Fruit fly (Drosophila melanogaster): ENCODE results near the gene CG17672.
A peak's percentile ranks its signal among the peaks of the same experiment; 100 is the strongest.

Gene CG17672

dm6 chr3L:13040849-13041248, 12.1 kb downstream of the CG17672 start:
- TF ChIP-seq Dp (GFP tag; optimal IDR thresholded peaks at IDR 0.05) (peak; percentile 91), Dref (GFP tag; IDR thresholded peaks at IDR 0.05) (peak; percentile 76), Doc3 (GFP tag; IDR thresholded peaks at IDR 0.05; ENCODE audit: partially characterized antibody) (no peak), D19A (tag; optimal IDR thresholded peaks at IDR 0.05) (peak; percentile 62), CG32767 (GFP tag; IDR thresholded peaks at IDR 0.05) (peak; percentile 40; the same call in 1 of the 2 replicates), wek (GFP tag; optimal IDR thresholded peaks at IDR 0.05) (peak; percentile 94), Dll (GFP tag; IDR thresholded peaks at IDR 0.05; ENCODE audit: partially characterized antibody) (0 out of 4 replicates have a peak, but pooled peaks have one; percentile 11), stwl (tag; optimal IDR thresholded peaks at IDR 0.05) (peak; percentile 47), abd-A (tag; optimal IDR thresholded peaks at IDR 0.05) (peak; percentile 47), CG11247 (GFP tag; IDR thresholded peaks at IDR 0.05) (no peak), gfzf (GFP tag; optimal IDR thresholded peaks at IDR 0.05) (peak; percentile 30), trem (tag; optimal IDR thresholded peaks at IDR 0.05) (peak; percentile 25), nerfin-1 (tag; optimal IDR thresholded peaks at IDR 0.05) (peak; percentile 27), Myb (GFP tag; optimal IDR thresholded peaks at IDR 0.05) (peak; percentile 84), CG7987 (GFP tag; optimal IDR thresholded peaks at IDR 0.05) (no peak), CG15514 (GFP tag; optimal IDR thresholded peaks at IDR 0.05) (peak; percentile 9), gem (tag; optimal IDR thresholded peaks at IDR 0.05) (peak; percentile 12), CG16815 (GFP tag; optimal IDR thresholded peaks at IDR 0.05) (no peak), CG2116 (GFP tag; optimal IDR thresholded peaks at IDR 0.05) (peak; percentile 97), E2f2 (GFP tag; IDR thresholded peaks at IDR 0.05) (peak; percentile 93), CG1603 (tag; optimal IDR thresholded peaks at IDR 0.05) (peak; percentile 38), ssp (GFP tag; IDR thresholded peaks at IDR 0.05) (0 out of 2 replicates have a peak, but pooled peaks have one; percentile 5), bbx (GFP tag; IDR thresholded peaks at IDR 0.05; ENCODE audit: partially characterized antibody) (peak; percentile 18; the same call in 1 of the 2 replicates), BEAF-32 (GFP tag; optimal IDR thresholded peaks at IDR 0.05) (peak; percentile 8), CG12942 (GFP tag; optimal IDR thresholded peaks at IDR 0.05) (no peak), ham (GFP tag; IDR thresholded peaks at IDR 0.05) (no peak), CG7928 (GFP tag; optimal IDR thresholded peaks at IDR 0.05) (peak; percentile 86), CG2712 (tag; optimal IDR thresholded peaks at IDR 0.05) (peak; percentile 9), pzg (GFP tag; optimal IDR thresholded peaks at IDR 0.05) (peak; percentile 68), CG14014 (GFP tag; IDR thresholded peaks at IDR 0.05) (no peak), CG17802 (tag; optimal IDR thresholded peaks at IDR 0.05) (peak; percentile 36)

DNA sequence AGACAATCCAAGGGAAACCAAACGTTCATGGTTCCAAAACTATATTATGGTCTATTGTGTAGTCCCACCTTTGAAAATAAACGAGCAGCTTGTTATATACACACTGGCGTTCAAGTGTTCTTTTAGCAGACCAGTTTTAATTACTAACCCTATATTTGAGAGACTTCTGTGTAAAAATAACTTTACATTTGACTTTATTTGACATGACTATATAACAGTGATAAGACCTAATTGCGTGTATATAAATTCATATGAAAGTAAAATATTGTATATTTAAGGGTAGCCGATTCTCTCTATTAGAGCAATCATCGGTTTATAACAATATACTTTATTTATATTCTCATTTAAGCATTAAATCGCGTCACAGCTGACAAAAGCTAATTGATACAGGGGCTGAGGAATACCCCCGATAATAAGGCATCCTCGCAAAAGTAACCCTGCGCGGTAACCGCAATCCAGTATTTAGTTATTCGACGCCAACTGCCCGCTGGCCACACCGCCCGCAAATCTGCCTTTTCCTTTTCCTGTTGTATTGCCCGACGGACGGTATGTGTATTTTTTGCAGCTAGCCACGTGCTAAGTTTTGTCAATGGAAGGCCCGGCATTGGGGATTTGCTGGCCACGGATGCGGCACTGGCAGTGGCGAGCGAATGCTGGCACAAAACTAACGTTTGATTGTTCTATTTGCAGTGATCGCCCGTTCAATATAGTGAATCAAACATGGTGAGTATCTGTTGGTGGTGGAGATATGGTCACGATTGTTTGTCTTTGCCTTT, 12.7 kb downstream of the CG17672 start, which contains the start of gene RpS4:
RpS4 (plus strand) TSS at position 465 of the 776 bp plus-strand sequence.
- TF ChIP-seq dan (GFP tag; IDR thresholded peaks at IDR 0.05) (no peak), C15 (GFP tag; IDR thresholded peaks at IDR 0.05) (peak; percentile 84), CG33557 (GFP tag; optimal IDR thresholded peaks at IDR 0.05) (peak; percentile 90), lola (GFP tag; optimal IDR thresholded peaks at IDR 0.05) (peak in 1 of 3 experiments; percentile 40), Xrp1 (GFP tag; IDR thresholded peaks at IDR 0.05) (peak; percentile 36; the same call in 1 of the 2 replicates), CG9797 (GFP tag; optimal IDR thresholded peaks at IDR 0.05) (peak; percentile 97), CG4820 (GFP tag; optimal IDR thresholded peaks at IDR 0.05) (peak; percentile 45), ems (GFP tag; optimal IDR thresholded peaks at IDR 0.05) (peak; percentile 79), cas (GFP tag; IDR thresholded peaks at IDR 0.05) (peak; percentile 26; the same call in 1 of the 2 replicates), ERR (GFP tag; optimal IDR thresholded peaks at IDR 0.05) (peak; percentile 76), mld (GFP tag; IDR thresholded peaks at IDR 0.05; ENCODE audit: partially characterized antibody) (no peak), Antp (GFP tag; optimal IDR thresholded peaks at IDR 0.05) (peak; percentile 80), CG5953 (GFP tag; IDR thresholded peaks at IDR 0.05) (peak; percentile 83), PHDP (tag; optimal IDR thresholded peaks at IDR 0.05) (peak; percentile 92), ase (GFP tag; IDR thresholded peaks at IDR 0.05) (peak; percentile 83), H2.0 (GFP tag; IDR thresholded peaks at IDR 0.05) (peak; percentile 79), Gug (GFP tag; IDR thresholded peaks at IDR 0.05) (peak; percentile 89), dati (GFP tag; IDR thresholded peaks at IDR 0.05) (peak; percentile 79)

Data from whole organism, embryonic.